Worm (Caenorhabditis elegans) whole organism, late embryonic: ENCODE data around the gene fbn-1.

Experiments used
- T23F11.4 ChIP-seq: fragments of 200-800 bp; sonication (Bioruptor generic); optimal IDR thresholded peaks from 2 replicates; lab custom pipeline; 2018; ENCODE audit warnings: mild to moderate bottlenecking, missing genetic modification characterization, missing compliant biosample characterization
- ceh-19 ChIP-seq: fragments of 200-800 bp; sonication (Bioruptor generic); optimal IDR thresholded peaks from 2 replicates; lab custom pipeline; 2018; ENCODE audit warnings: mild to moderate bottlenecking, missing genetic modification characterization, missing compliant biosample characterization
- fax-1 ChIP-seq: sonication (generic microtip); optimal IDR thresholded peaks from 2 replicates; lab custom pipeline; 2016; ENCODE audit warnings: missing genotype, missing genetic modification characterization, missing compliant biosample characterization
- lim-6 ChIP-seq: sonication (generic microtip); optimal IDR thresholded peaks from 2 replicates; lab custom pipeline; 2016; ENCODE audit warnings: missing genetic modification characterization, missing compliant biosample characterization
- mec-3 ChIP-seq: sonication (generic microtip); optimal IDR thresholded peaks from 2 replicates; lab custom pipeline; 2016; ENCODE audit warnings: borderline replicate concordance, missing genetic modification characterization, missing compliant biosample characterization

- TF ChIP-seq ceh-19 (GFP tag; lab: Kevin White, UChicago) (no peak), mec-3 (tag; lab: Kevin White, UChicago) (no peak), fax-1 (tag; lab: Kevin White, UChicago) (no peak), lim-6 (tag; lab: Kevin White, UChicago) (no peak), T23F11.4 (GFP tag; lab: Kevin White, UChicago) (no peak)
Measured at ce11 chrIII:7648841-7649240, 23.7 kb downstream of the fbn-1 start.
